Worm (Caenorhabditis elegans): ENCODE measurements around the gene F46C8.8.

DNA sequence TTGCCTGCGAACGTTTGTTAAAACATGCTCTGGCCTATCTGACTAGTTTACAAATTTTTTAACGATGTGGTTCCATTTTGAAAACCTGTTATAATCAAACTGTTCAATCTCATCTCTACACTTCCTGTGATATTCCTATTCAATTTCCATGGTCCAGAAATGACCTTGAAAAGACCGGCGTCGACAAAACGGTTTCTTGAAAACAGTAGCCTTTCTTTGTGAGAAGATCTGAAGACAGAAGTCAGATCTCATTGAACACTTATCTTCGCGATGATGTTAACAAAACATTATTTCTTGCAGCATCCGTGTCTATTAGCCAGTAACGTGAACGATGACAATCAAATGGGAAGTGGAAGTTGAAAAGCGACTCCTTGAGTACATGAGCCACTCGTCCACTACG is 42.4 kb upstream of the F46C8.8 start, which contains the start of gene C44E12.1:
- no peak for TF ChIP-seq dpl-1 (GFP tag; optimal IDR thresholded peaks at IDR 0.05)
- TF ChIP-seq F57C9.4 (tag; optimal IDR thresholded peaks at IDR 0.05) = no peak
- TF ChIP-seq efl-1 (GFP tag; optimal IDR thresholded peaks at IDR 0.05) = no peak
- TF ChIP-seq F39B2.1 (GFP tag; IDR thresholded peaks at IDR 0.05) = no peak
- no peak for TF ChIP-seq unc-62 (GFP tag; optimal IDR thresholded peaks at IDR 0.05)
- TF ChIP-seq aptf-2 (GFP tag; conservative IDR thresholded peaks at IDR 0.05) = no peak
- no peak for TF ChIP-seq rec-8 (tag; optimal IDR thresholded peaks at IDR 0.05)
- TF ChIP-seq pha-4 (tag; optimal IDR thresholded peaks at IDR 0.05) = no peak
- TF ChIP-seq gei-17 (GFP tag; optimal IDR thresholded peaks at IDR 0.05) = no peak
- TF ChIP-seq madf-10 (tag; optimal IDR thresholded peaks at IDR 0.05) = no peak
- no peak for TF ChIP-seq ztf-28 (GFP tag; IDR thresholded peaks at IDR 0.05)
- no peak for TF ChIP-seq Y67H2A.10 (GFP tag; conservative IDR thresholded peaks at IDR 0.05)
- no peak for TF ChIP-seq B0336.3 (GFP tag; IDR thresholded peaks at IDR 0.05)
- TF ChIP-seq nhr-179 (tag; optimal IDR thresholded peaks at IDR 0.05) = no peak

All from whole organism, young adult.